Worm (Caenorhabditis elegans): ENCODE measurements around the gene ant-1.1.

The ant-1.1 gene

ce11 chrIII:13462965-13463783 is at the start of gene ant-1.1:
TSS of gene ant-1.1 (plus strand) at chrIII:13463163.
- TF ChIP-seq unc-62 (GFP tag; optimal IDR thresholded peaks at IDR 0.05), result no peak

- no peak for TF ChIP-seq unc-62 (GFP tag; optimal IDR thresholded peaks at IDR 0.05)
Measured at ce11 chrIII:13418975-13419374, 44.0 kb upstream of the ant-1.1 start.

- TF ChIP-seq unc-62 (GFP tag; optimal IDR thresholded peaks at IDR 0.05), result no peak
Measured at ce11 chrIII:13423414-13423813, 39.5 kb upstream of the ant-1.1 start, which contains the start of gene exo-1. TSS of gene exo-1 (plus strand) at chrIII:13423514.

ce11 chrIII:13426036-13426435 is 36.9 kb upstream of the ant-1.1 start, which contains the start of gene cope-1:
TSS of gene cope-1 (plus strand) at chrIII:13426264.
- TF ChIP-seq unc-62 (GFP tag; optimal IDR thresholded peaks at IDR 0.05), result no peak

- TF ChIP-seq unc-62 (GFP tag; optimal IDR thresholded peaks at IDR 0.05), result no peak
Measured at ce11 chrIII:13427817-13428216, 35.1 kb upstream of the ant-1.1 start.

- TF ChIP-seq unc-62 (GFP tag; optimal IDR thresholded peaks at IDR 0.05), result no peak
Measured at ce11 chrIII:13429668-13430067, 33.3 kb upstream of the ant-1.1 start, which contains the start of gene bli-5. TSS of gene bli-5 (minus strand) at chrIII:13429768.

ce11 chrIII:13430162-13430561 is 32.8 kb upstream of the ant-1.1 start, which contains the start of gene trf-1:
TSS of gene trf-1 (plus strand) at chrIII:13430462.
- TF ChIP-seq unc-62 (GFP tag; optimal IDR thresholded peaks at IDR 0.05), result no peak

- TF ChIP-seq unc-62 (GFP tag; optimal IDR thresholded peaks at IDR 0.05), result no peak
Measured at ce11 chrIII:13434404-13434803, 28.6 kb upstream of the ant-1.1 start, which contains the start of gene F45G2.7. TSS of gene F45G2.7 (minus strand) at chrIII:13434504.

- TF ChIP-seq unc-62 (GFP tag; optimal IDR thresholded peaks at IDR 0.05), result no peak
Measured at ce11 chrIII:13435570-13435969, 27.4 kb upstream of the ant-1.1 start, which contains the start of gene F45G2.8. TSS of gene F45G2.8 (minus strand) at chrIII:13435670.

ce11 chrIII:13436843-13437242 is 26.1 kb upstream of the ant-1.1 start, which contains the start of gene F45G2.9:
TSS of gene F45G2.9 (minus strand) at chrIII:13436943.
- no peak for TF ChIP-seq unc-62 (GFP tag; optimal IDR thresholded peaks at IDR 0.05)

ce11 chrIII:13439415-13439814 is 23.5 kb upstream of the ant-1.1 start, which contains the start of gene ciao-2B:
TSS of gene ciao-2B (minus strand) at chrIII:13439544.
- TF ChIP-seq unc-62 (GFP tag; optimal IDR thresholded peaks at IDR 0.05), result no peak

ce11 chrIII:13452824-13453223 is 10.1 kb upstream of the ant-1.1 start:
- TF ChIP-seq unc-62 (GFP tag; optimal IDR thresholded peaks at IDR 0.05), result no peak

- TF ChIP-seq unc-62 (GFP tag; optimal IDR thresholded peaks at IDR 0.05), result no peak
Measured at ce11 chrIII:13455207-13455606, 7.8 kb upstream of the ant-1.1 start, which contains the start of gene cua-1. TSS of gene cua-1 (minus strand) at chrIII:13455307.

- TF ChIP-seq unc-62 (GFP tag; optimal IDR thresholded peaks at IDR 0.05), result no peak
Measured at ce11 chrIII:13455816-13456215, 7.1 kb upstream of the ant-1.1 start.

ce11 chrIII:13457305-13457704 is 5.7 kb upstream of the ant-1.1 start:
- no peak for TF ChIP-seq unc-62 (GFP tag; optimal IDR thresholded peaks at IDR 0.05)

ce11 chrIII:13458978-13459596 is 3.9 kb upstream of the ant-1.1 start, which contains the start of gene tag-164:
TSS of gene tag-164 (plus strand) at chrIII:13459546.
- TF ChIP-seq unc-62 (GFP tag; optimal IDR thresholded peaks at IDR 0.05), result no peak

Measured in whole organism, dauer.